Fruit fly (Drosophila melanogaster): Measurements from ENCODE around the gene Rack1.

dm6 chr2L:7871821-7872524 is 44.9 kb upstream of the Rack1 start:
- TF ChIP-seq CG8478 (optimal IDR thresholded peaks at IDR 0.05) (no peak), CTCF (optimal IDR thresholded peaks at IDR 0.05) (no peak)

All from S2 (cell line).